Worm (Caenorhabditis elegans) whole organism, L1 larva: ENCODE results near the gene sco-1.

Source experiments
- lin-13 ChIP-seq: fragments of 150-350 bp; optimal IDR thresholded peaks from 2 replicates; lab custom pipeline; 2014; ENCODE audit warnings: missing biosample characterization, missing genetic modification reagents, missing genetic modification characterization
- nhr-237 ChIP-seq: fragments of 150-350 bp; optimal IDR thresholded peaks from 2 replicates; lab custom pipeline; 2014; ENCODE audit warnings: missing biosample characterization, missing genetic modification characterization
- skn-1 ChIP-seq: fragments of 150-350 bp; optimal IDR thresholded peaks from 2 replicates; lab custom pipeline; 2014; ENCODE audit warnings: missing biosample characterization, missing genetic modification characterization
- unc-62 ChIP-seq: fragments of 150-350 bp; optimal IDR thresholded peaks from 2 replicates; lab custom pipeline; 2014; ENCODE audit warnings: missing biosample characterization, missing genetic modification reagents, missing genetic modification characterization
- ztf-11 ChIP-seq, 2 experiments: sonication (generic microtip); optimal IDR thresholded peaks; 2 replicates each; lab custom pipeline; 2016 to 2017; ENCODE audit warnings: missing genetic modification characterization in 2 of 2, missing biosample characterization in 1 of 2, missing compliant biosample characterization in 1 of 2

DNA sequence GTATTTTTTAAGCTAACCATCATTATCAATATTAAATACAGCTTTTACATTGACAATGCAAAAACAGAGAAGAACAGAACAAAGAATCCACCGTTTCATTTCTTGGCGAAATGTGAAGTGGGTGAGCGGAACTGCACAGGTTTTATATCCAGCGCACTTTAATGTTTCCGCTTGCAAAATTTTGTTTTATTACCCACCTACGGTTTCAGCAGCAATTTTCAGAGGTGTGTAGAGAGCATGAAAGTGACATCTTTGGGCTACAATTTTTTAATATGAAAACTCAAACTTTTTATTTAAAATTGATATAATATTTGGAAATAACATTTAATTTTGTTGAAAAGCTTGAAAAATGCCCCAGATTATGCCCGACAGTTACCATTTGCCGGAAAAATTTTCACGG lies 40.8 kb upstream of the sco-1 start, which contains the start of gene clec-135:
- no peak for TF ChIP-seq nhr-237 (tag; lab: Kevin White, UChicago)
- no peak for TF ChIP-seq ztf-11 (tag; optimal IDR thresholded peaks at IDR 0.05; lab: Kevin White, UChicago)
- TF ChIP-seq lin-13 (GFP tag; lab: Kevin White, UChicago) = no peak
- no peak for TF ChIP-seq skn-1 (tag; lab: Kevin White, UChicago)
- TF ChIP-seq unc-62 (GFP tag; lab: Kevin White, UChicago) = no peak
